Worm (Caenorhabditis elegans) whole organism, L4/young adult: ENCODE measurements around the gene srw-136.

ENCODE experiments used
- dao-5 ChIP-seq: sonication (generic microtip); optimal IDR thresholded peaks from 2 replicates; lab custom pipeline; 2016; ENCODE audit warnings: missing genotype, missing genetic modification characterization, moderate library complexity, missing compliant biosample characterization
- him-1 ChIP-seq: sonication (generic microtip); optimal IDR thresholded peaks from 2 replicates; lab custom pipeline; 2016; ENCODE audit warnings: missing genotype, missing genetic modification reagents, missing genetic modification characterization, missing compliant biosample characterization

DNA sequence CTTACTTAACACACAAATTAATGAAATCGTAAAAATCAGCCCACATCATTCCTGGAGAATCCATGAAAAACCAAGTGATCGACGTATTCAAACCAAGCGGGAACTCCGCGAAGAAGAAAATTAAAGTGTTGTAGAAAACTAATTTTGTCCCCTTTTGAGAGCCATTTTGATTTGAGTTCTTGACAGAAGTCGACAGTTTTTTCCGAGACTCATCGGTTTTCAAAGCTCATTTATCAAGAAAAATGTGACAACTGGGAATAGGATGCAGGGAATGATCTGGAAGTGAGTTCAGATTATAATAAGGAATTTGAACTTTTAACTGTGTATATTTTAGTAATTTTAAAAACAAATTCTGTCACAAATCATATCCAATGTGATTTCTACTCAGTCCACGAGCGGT, 1.0 kb upstream of the srw-136 start, which contains the start of gene srw-135:
- TF ChIP-seq him-1 (no peak), dao-5 (tag; lab: Kevin White, UChicago) (no peak)
